Fruit fly (Drosophila melanogaster): ENCODE measurements around the gene kraken.

Gene kraken

dm6 chr2L:855052-855547, 2.5 kb downstream of the kraken start, which contains the start of gene CG13949 (continued):
- TF ChIP-seq CG11762 (GFP tag; optimal IDR thresholded peaks at IDR 0.05; ENCODE audit: insufficient read depth) = no peak
- TF ChIP-seq Gug (GFP tag; IDR thresholded peaks at IDR 0.05) = 0 out of 2 replicates have a peak, but pooled peaks have one; percentile 25
- peak; percentile 73 for TF ChIP-seq Hr4 (GFP tag; optimal IDR thresholded peaks at IDR 0.05)
- peak; percentile 34 for TF ChIP-seq acj6 (GFP tag; optimal IDR thresholded peaks at IDR 0.05)
- TF ChIP-seq Eip75B (GFP tag; optimal IDR thresholded peaks at IDR 0.05) = peak; percentile 18
- TF ChIP-seq Hr39 (GFP tag; optimal IDR thresholded peaks at IDR 0.05) = peak; percentile 46
- no peak for TF ChIP-seq Hr38 (GFP tag; optimal IDR thresholded peaks at IDR 0.05)
- TF ChIP-seq achi (GFP tag; optimal IDR thresholded peaks at IDR 0.05) = peak; percentile 23
- TF ChIP-seq CG4318 (GFP tag; optimal IDR thresholded peaks at IDR 0.05) = no peak
- peak; percentile 77 for TF ChIP-seq Eip78C (GFP tag)

- TF ChIP-seq fkh (GFP tag; optimal IDR thresholded peaks at IDR 0.05) (peak; percentile 83), OdsH (GFP tag; optimal IDR thresholded peaks at IDR 0.05) (no peak), CG8119 (GFP tag; IDR thresholded peaks at IDR 0.05) (no peak), Ets21C (GFP tag; optimal IDR thresholded peaks at IDR 0.05) (no peak)
These were observed 3.4 kb downstream of the kraken start for dm6 chr2L:856001-856400.

dm6 chr2L:856690-857488, 4.3 kb downstream of the kraken start:
- TF ChIP-seq salr (GFP tag; optimal IDR thresholded peaks at IDR 0.05) (no peak), Hr38 (GFP tag; optimal IDR thresholded peaks at IDR 0.05) (no peak), Blimp-1 (GFP tag; optimal IDR thresholded peaks at IDR 0.05) (no peak), Eip75B (GFP tag; optimal IDR thresholded peaks at IDR 0.05) (peak; percentile 26), CG31627 (GFP tag; optimal IDR thresholded peaks at IDR 0.05) (peak; percentile 3), CG6163 (GFP tag; IDR thresholded peaks at IDR 0.05) (peak; percentile 73), lz (GFP tag; optimal IDR thresholded peaks at IDR 0.05) (peak; percentile 1), CG11902 (GFP tag; optimal IDR thresholded peaks at IDR 0.05) (peak; percentile 47), spab (GFP tag; optimal IDR thresholded peaks at IDR 0.05) (no peak), Hr39 (GFP tag; optimal IDR thresholded peaks at IDR 0.05) (peak; percentile 40), eg (GFP tag; IDR thresholded peaks at IDR 0.05) (peak; percentile 74), CG8319 (GFP tag; optimal IDR thresholded peaks at IDR 0.05) (peak; percentile 4), Sox102F (GFP tag; optimal IDR thresholded peaks at IDR 0.05) (no peak), CG11294 (GFP tag; IDR thresholded peaks at IDR 0.05) (no peak), CG9139 (GFP tag; optimal IDR thresholded peaks at IDR 0.05) (no peak), Gug (GFP tag; IDR thresholded peaks at IDR 0.05) (peak; percentile 29; the same call in 1 of the 2 replicates), CG3032 (tag; optimal IDR thresholded peaks at IDR 0.05) (no peak), Eip93F (GFP tag; optimal IDR thresholded peaks at IDR 0.05) (no peak), CG34406 (GFP tag; optimal IDR thresholded peaks at IDR 0.05) (peak; percentile 46), Met (GFP tag; optimal IDR thresholded peaks at IDR 0.05) (peak; percentile 19), Lpt (GFP tag; optimal IDR thresholded peaks at IDR 0.05) (peak; percentile 14), Smox (GFP tag; optimal IDR thresholded peaks at IDR 0.05) (no peak), ss (GFP tag; optimal IDR thresholded peaks at IDR 0.05) (no peak), CG3919 (GFP tag; optimal IDR thresholded peaks at IDR 0.05) (peak; percentile 47), CG7368 (GFP tag; optimal IDR thresholded peaks at IDR 0.05) (peak; percentile 41), Sox14 (GFP tag; optimal IDR thresholded peaks at IDR 0.05) (peak; percentile 16), CG6808 (GFP tag; optimal IDR thresholded peaks at IDR 0.05) (no peak), dsx (GFP tag; optimal IDR thresholded peaks at IDR 0.05; ENCODE audit: poor library complexity, severe bottlenecking) (no peak), CG6276 (GFP tag; optimal IDR thresholded peaks at IDR 0.05) (peak; percentile 24), CG6792 (GFP tag; optimal IDR thresholded peaks at IDR 0.05) (peak; percentile 24), pdm3 (GFP tag; optimal IDR thresholded peaks at IDR 0.05) (peak; percentile 54), Eip78C (GFP tag) (peak; percentile 81), CG10631 (GFP tag; optimal IDR thresholded peaks at IDR 0.05) (peak; percentile 23), CG11762 (GFP tag; optimal IDR thresholded peaks at IDR 0.05; ENCODE audit: insufficient read depth) (no peak), fd85E (GFP tag; optimal IDR thresholded peaks at IDR 0.05) (no peak), dac (GFP tag; optimal IDR thresholded peaks at IDR 0.05) (no peak), vri (GFP tag; optimal IDR thresholded peaks at IDR 0.05) (no peak), Hr4 (GFP tag; optimal IDR thresholded peaks at IDR 0.05) (peak; percentile 28)

Data from whole organism, prepupa.